Worm (Caenorhabditis elegans) whole organism, early embryonic: ENCODE results near the gene T26H8.5.
"Not testable (repeated sequence)": the region's sequence is repeated elsewhere in the genome, so short reads cannot be mapped to it uniquely, and the experiment has no call there.

Experiments
- B0310.2 ChIP-seq: sonication (generic microtip); optimal IDR thresholded peaks from 2 replicates; lab custom pipeline; 2016; ENCODE audit warnings: mild to moderate bottlenecking, missing genetic modification characterization, missing compliant biosample characterization
- F13C5.2 ChIP-seq: sonication (generic microtip); optimal IDR thresholded peaks from 2 replicates; lab custom pipeline; 2017; ENCODE audit warnings: mild to moderate bottlenecking, missing genetic modification characterization, inconsistent platforms, missing compliant biosample characterization
- aly-1 ChIP-seq: sonication (generic microtip); optimal IDR thresholded peaks from 2 replicates; lab custom pipeline; 2016; ENCODE audit warnings: missing genetic modification characterization, missing compliant biosample characterization
- ama-1 ChIP-seq: fragments of 150-350 bp; optimal IDR thresholded peaks from 2 replicates; lab custom pipeline; 2014
- ceh-13 ChIP-seq: fragments of 200-800 bp; sonication (Bioruptor generic); optimal IDR thresholded peaks from 2 replicates; lab custom pipeline; 2018; ENCODE audit warnings: mild to moderate bottlenecking, missing genetic modification characterization, missing compliant biosample characterization
- ceh-36 ChIP-seq: sonication (generic microtip); optimal IDR thresholded peaks from 2 replicates; lab custom pipeline; 2016; ENCODE audit warnings: missing genetic modification characterization, inconsistent platforms, missing compliant biosample characterization
- ets-7 ChIP-seq: sonication (generic microtip); optimal IDR thresholded peaks from 2 replicates; lab custom pipeline; 2016; ENCODE audit warnings: missing genotype, missing genetic modification characterization, missing compliant biosample characterization
- flt-1 ChIP-seq: fragments of 200-800 bp; sonication (Bioruptor generic); IDR thresholded peaks from 2 replicates; pipeline ENCODE4 v1.3.6; 2022; ENCODE audit warnings: missing genetic modification characterization, missing compliant biosample characterization
- hmbx-1 ChIP-seq: sonication (generic microtip); optimal IDR thresholded peaks from 2 replicates; lab custom pipeline; 2016; ENCODE audit warnings: mild to moderate bottlenecking, missing genetic modification characterization, missing compliant biosample characterization
- hmg-4 ChIP-seq: fragments of 200-800 bp; sonication (Bioruptor generic); optimal IDR thresholded peaks from 2 replicates; lab custom pipeline; 2018; ENCODE audit warnings: mild to moderate bottlenecking, missing genetic modification characterization, missing compliant biosample characterization
- hnd-1 ChIP-seq: sonication (generic microtip); optimal IDR thresholded peaks from 2 replicates; lab custom pipeline; 2016; ENCODE audit warnings: missing genetic modification characterization, missing compliant biosample characterization
- pes-1 ChIP-seq: fragments of 200-800 bp; sonication (Bioruptor generic); IDR thresholded peaks from 2 replicates; pipeline ENCODE4 v1.3.6; 2022; ENCODE audit warnings: missing genetic modification reagents, missing genetic modification characterization, missing compliant biosample characterization
- scrt-1 ChIP-seq: fragments of 200-800 bp; sonication (Bioruptor generic); IDR thresholded peaks from 2 replicates; pipeline ENCODE4 v1.3.6; 2022; ENCODE audit warnings: missing genetic modification characterization, missing compliant biosample characterization
- sea-1 ChIP-seq: fragments of 200-800 bp; sonication (Bioruptor generic); conservative IDR thresholded peaks from 2 replicates; pipeline ENCODE4 v1.3.6; 2022; ENCODE audit warnings: missing genetic modification characterization, missing compliant biosample characterization
- tbx-11 ChIP-seq: fragments of 200-800 bp; sonication (Bioruptor generic); IDR thresholded peaks from 2 replicates; pipeline ENCODE4 v1.3.6; 2022; ENCODE audit warnings: missing genetic modification characterization, missing compliant biosample characterization
- tbx-37 ChIP-seq: fragments of 200-800 bp; sonication (Bioruptor generic); conservative IDR thresholded peaks from 2 replicates; pipeline ENCODE4 v1.3.6; 2022; ENCODE audit warnings: missing genetic modification reagents, missing genetic modification characterization, missing compliant biosample characterization
- tra-4 ChIP-seq: sonication (generic microtip); optimal IDR thresholded peaks from 2 replicates; lab custom pipeline; 2017; ENCODE audit warnings: missing genetic modification characterization, missing compliant biosample characterization

T26H8.5 gene

ce11 chrV:15341404-15341803, 36.0 kb upstream of the T26H8.5 start, which contains the start of gene clec-229:
clec-229 (minus strand) TSS chrV:15341504.
- no peak for TF ChIP-seq hmg-4
- TF ChIP-seq flt-1 = no peak
- no peak for TF ChIP-seq B0310.2
- no peak for TF ChIP-seq scrt-1
- TF ChIP-seq aly-1 (tag; lab: Kevin White, UChicago) = no peak
- TF ChIP-seq tbx-11 = no peak

ce11 chrV:15339363-15339762, 34.0 kb upstream of the T26H8.5 start, which contains the start of gene clec-228:
clec-228 (minus strand) TSS chrV:15339463.
- TF ChIP-seq pes-1 (GFP tag; lab: Robert Waterston, UW) = no peak
- no peak for TF ChIP-seq ceh-36 (tag; lab: Kevin White, UChicago)
- no peak for TF ChIP-seq F13C5.2 (tag; lab: Kevin White, UChicago)
- no peak for TF ChIP-seq flt-1
- TF ChIP-seq hnd-1 (tag; lab: Kevin White, UChicago) = no peak
- no peak for TF ChIP-seq scrt-1
- TF ChIP-seq hmg-4 = no peak
- no peak for TF ChIP-seq tbx-37 (GFP tag; lab: Robert Waterston, UW)
- TF ChIP-seq ets-7 = no peak
- no peak for TF ChIP-seq tbx-11
- no peak for TF ChIP-seq ceh-13 (GFP tag; lab: Kevin White, UChicago)

- no peak for TF ChIP-seq sea-1 (GFP tag; lab: Robert Waterston, UW)
- no peak for TF ChIP-seq ceh-36 (tag; lab: Kevin White, UChicago)
Measured at ce11 chrV:15337405-15337804, 32.0 kb upstream of the T26H8.5 start, which contains the start of gene wrt-7. wrt-7 (minus strand) TSS chrV:15337505.

ce11 chrV:15332851-15333250, 27.4 kb upstream of the T26H8.5 start, which contains the start of gene srw-113:
srw-113 (plus strand) TSS chrV:15333151.
- TF ChIP-seq hmbx-1 (tag; lab: Kevin White, UChicago) = no peak
- no peak for TF ChIP-seq ama-1
- no peak for TF ChIP-seq hmg-4
- TF ChIP-seq F13C5.2 (tag; lab: Kevin White, UChicago) = no peak
- TF ChIP-seq tbx-37 (GFP tag; lab: Robert Waterston, UW) = no peak
- TF ChIP-seq B0310.2 = no peak
- TF ChIP-seq sea-1 (GFP tag; lab: Robert Waterston, UW) = no peak
- no peak for TF ChIP-seq hnd-1 (tag; lab: Kevin White, UChicago)

ce11 chrV:15330314-15330713, 24.9 kb upstream of the T26H8.5 start, which contains the start of gene srh-295:
srh-295 (plus strand) TSS chrV:15330614.
- TF ChIP-seq B0310.2 = no peak
- no peak for TF ChIP-seq F13C5.2 (tag; lab: Kevin White, UChicago)

- TF ChIP-seq hmbx-1 (tag; lab: Kevin White, UChicago) = no peak
- TF ChIP-seq F13C5.2 (tag; lab: Kevin White, UChicago) = no peak
- TF ChIP-seq sea-1 (GFP tag; lab: Robert Waterston, UW) = no peak
- TF ChIP-seq ama-1 = no peak
- no peak for TF ChIP-seq hmg-4
- no peak for TF ChIP-seq tra-4 (tag; lab: Kevin White, UChicago)
- no peak for TF ChIP-seq ceh-36 (tag; lab: Kevin White, UChicago)
- no peak for TF ChIP-seq flt-1
- no peak for TF ChIP-seq B0310.2
- no peak for TF ChIP-seq tbx-11
- TF ChIP-seq scrt-1 = no peak
- no peak for TF ChIP-seq ceh-13 (GFP tag; lab: Kevin White, UChicago)
- no peak for TF ChIP-seq ets-7
- no peak for TF ChIP-seq hnd-1 (tag; lab: Kevin White, UChicago)
- no peak for TF ChIP-seq pes-1 (GFP tag; lab: Robert Waterston, UW)
- TF ChIP-seq aly-1 (tag; lab: Kevin White, UChicago) = no peak
- no peak for TF ChIP-seq tbx-37 (GFP tag; lab: Robert Waterston, UW)
Measured at ce11 chrV:15327745-15328447, 22.5 kb upstream of the T26H8.5 start, which contains the start of gene ZK1037.6. ZK1037.6 (minus strand) TSS chrV:15327795.

ce11 chrV:15323417-15323816, 18.0 kb upstream of the T26H8.5 start:
- TF ChIP-seq B0310.2 = no peak
- no peak for TF ChIP-seq flt-1
- TF ChIP-seq ceh-36 (tag; lab: Kevin White, UChicago) = no peak
- no peak for TF ChIP-seq scrt-1
- no peak for TF ChIP-seq tbx-37 (GFP tag; lab: Robert Waterston, UW)
- no peak for TF ChIP-seq tra-4 (tag; lab: Kevin White, UChicago)
- TF ChIP-seq F13C5.2 (tag; lab: Kevin White, UChicago) = no peak
- no peak for TF ChIP-seq ceh-13 (GFP tag; lab: Kevin White, UChicago)
- no peak for TF ChIP-seq hmg-4
- no peak for TF ChIP-seq ets-7
- TF ChIP-seq aly-1 (tag; lab: Kevin White, UChicago) = no peak
- no peak for TF ChIP-seq pes-1 (GFP tag; lab: Robert Waterston, UW)
- no peak for TF ChIP-seq ama-1
- TF ChIP-seq hmbx-1 (tag; lab: Kevin White, UChicago) = no peak
- TF ChIP-seq sea-1 (GFP tag; lab: Robert Waterston, UW) = no peak
- no peak for TF ChIP-seq tbx-11
- TF ChIP-seq hnd-1 (tag; lab: Kevin White, UChicago) = no peak

ce11 chrV:15322653-15323052, 17.3 kb upstream of the T26H8.5 start, which contains the start of gene nhr-247:
nhr-247 (plus strand) TSS chrV:15322982.
- not testable (repeated sequence) for TF ChIP-seq hmg-4; F13C5.2 (tag; lab: Kevin White, UChicago); tbx-37 (GFP tag; lab: Robert Waterston, UW)
